Worm (Caenorhabditis elegans): ENCODE data around the gene ncx-10.

The ncx-10 gene

ce11 chrV:7971376-7971775 is 38.5 kb upstream of the ncx-10 start:
- no peak for TF ChIP-seq blmp-1 (tag; optimal IDR thresholded peaks at IDR 0.05)
- no peak for TF ChIP-seq nhr-28 (tag; optimal IDR thresholded peaks at IDR 0.05)
- TF ChIP-seq nhr-76 (tag; optimal IDR thresholded peaks at IDR 0.05) = no peak
- TF ChIP-seq nhr-237 (tag; optimal IDR thresholded peaks at IDR 0.05) = no peak
- no peak for TF ChIP-seq lin-32 (GFP tag; optimal IDR thresholded peaks at IDR 0.05)
- no peak for TF ChIP-seq zip-8 (tag; optimal IDR thresholded peaks at IDR 0.05)
- no peak for TF ChIP-seq mls-2 (tag; optimal IDR thresholded peaks at IDR 0.05)
- TF ChIP-seq drap-1 (GFP tag; optimal IDR thresholded peaks at IDR 0.05) = no peak
- TF ChIP-seq sem-2 (GFP tag; optimal IDR thresholded peaks at IDR 0.05) = no peak
- no peak for TF ChIP-seq ztf-11 (tag; optimal IDR thresholded peaks at IDR 0.05)
- no peak for TF ChIP-seq unc-120 (tag; optimal IDR thresholded peaks at IDR 0.05; ENCODE audit: poor library complexity, severe bottlenecking)
- no peak for TF ChIP-seq hlh-1 (tag; optimal IDR thresholded peaks at IDR 0.05)
- TF ChIP-seq M03D4.4 (tag; optimal IDR thresholded peaks at IDR 0.05) = no peak
- TF ChIP-seq ceh-43 (GFP tag; optimal IDR thresholded peaks at IDR 0.05) = no peak
- TF ChIP-seq ceh-39 (tag; optimal IDR thresholded peaks at IDR 0.05) = no peak
- no peak for TF ChIP-seq ham-2 (GFP tag; optimal IDR thresholded peaks at IDR 0.05)
- TF ChIP-seq elt-1 (tag; optimal IDR thresholded peaks at IDR 0.05; ENCODE audit: borderline replicate concordance, insufficient read depth) = no peak

- TF ChIP-seq ham-2 (GFP tag; optimal IDR thresholded peaks at IDR 0.05) = no peak
- TF ChIP-seq bed-3 (GFP tag; optimal IDR thresholded peaks at IDR 0.05) = no peak
- TF ChIP-seq ceh-43 (GFP tag; optimal IDR thresholded peaks at IDR 0.05) = no peak
- no peak for TF ChIP-seq zip-8 (tag; optimal IDR thresholded peaks at IDR 0.05)
- TF ChIP-seq lin-13 (tag; optimal IDR thresholded peaks at IDR 0.05) = no peak
- TF ChIP-seq sptf-1 (tag; optimal IDR thresholded peaks at IDR 0.05) = no peak
- no peak for TF ChIP-seq elt-1 (tag; optimal IDR thresholded peaks at IDR 0.05; ENCODE audit: borderline replicate concordance, insufficient read depth)
- no peak for TF ChIP-seq nhr-237 (tag; optimal IDR thresholded peaks at IDR 0.05)
- TF ChIP-seq nhr-28 (tag; optimal IDR thresholded peaks at IDR 0.05) = no peak
- no peak for TF ChIP-seq cnd-1 (tag; optimal IDR thresholded peaks at IDR 0.05)
- TF ChIP-seq mab-5 (tag; optimal IDR thresholded peaks at IDR 0.05) = no peak
- no peak for TF ChIP-seq ceh-39 (tag; optimal IDR thresholded peaks at IDR 0.05)
- TF ChIP-seq blmp-1 (tag; optimal IDR thresholded peaks at IDR 0.05) = no peak
- TF ChIP-seq tbx-8 (GFP tag; optimal IDR thresholded peaks at IDR 0.05) = no peak
- TF ChIP-seq hlh-1 (tag; optimal IDR thresholded peaks at IDR 0.05) = no peak
- TF ChIP-seq flh-1 (GFP tag; optimal IDR thresholded peaks at IDR 0.05) = no peak
- TF ChIP-seq unc-62 (GFP tag; optimal IDR thresholded peaks at IDR 0.05) = no peak
- no peak for TF ChIP-seq ztf-11 (tag; optimal IDR thresholded peaks at IDR 0.05)
These were observed 37.6 kb upstream of the ncx-10 start for ce11 chrV:7970519-7970918.

- no peak for TF ChIP-seq drap-1 (GFP tag; optimal IDR thresholded peaks at IDR 0.05)
- TF ChIP-seq unc-39 (tag; optimal IDR thresholded peaks at IDR 0.05) = no peak
- TF ChIP-seq cnd-1 (tag; optimal IDR thresholded peaks at IDR 0.05) = no peak
- TF ChIP-seq nhr-237 (tag; optimal IDR thresholded peaks at IDR 0.05) = no peak
- no peak for TF ChIP-seq ceh-83 (GFP tag; optimal IDR thresholded peaks at IDR 0.05)
- TF ChIP-seq ham-2 (GFP tag; optimal IDR thresholded peaks at IDR 0.05) = no peak
- TF ChIP-seq lin-32 (GFP tag; optimal IDR thresholded peaks at IDR 0.05) = no peak
- TF ChIP-seq ces-1 (GFP tag; optimal IDR thresholded peaks at IDR 0.05) = no peak
- no peak for TF ChIP-seq unc-120 (tag; optimal IDR thresholded peaks at IDR 0.05; ENCODE audit: poor library complexity, severe bottlenecking)
- no peak for TF ChIP-seq nhr-28 (tag; optimal IDR thresholded peaks at IDR 0.05)
- TF ChIP-seq pha-4 (tag; optimal IDR thresholded peaks at IDR 0.05) = no peak
- TF ChIP-seq nhr-12 (tag; optimal IDR thresholded peaks at IDR 0.05) = no peak
- TF ChIP-seq ztf-11 (tag; optimal IDR thresholded peaks at IDR 0.05) = no peak
- no peak for TF ChIP-seq lsy-2 (tag; optimal IDR thresholded peaks at IDR 0.05)
These were observed 36.2 kb upstream of the ncx-10 start, which contains the start of gene che-7 for ce11 chrV:7969107-7969506. TSS of gene che-7 (minus strand) at chrV:7969207.

ce11 chrV:7964429-7964828 is 31.5 kb upstream of the ncx-10 start:
- TF ChIP-seq mep-1 (tag; optimal IDR thresholded peaks at IDR 0.05) (no peak), pha-4 (tag; optimal IDR thresholded peaks at IDR 0.05) (no peak), ceh-39 (tag; optimal IDR thresholded peaks at IDR 0.05) (no peak), sptf-1 (tag; optimal IDR thresholded peaks at IDR 0.05) (no peak), tbx-8 (GFP tag; optimal IDR thresholded peaks at IDR 0.05) (no peak), flh-1 (GFP tag; optimal IDR thresholded peaks at IDR 0.05) (no peak), M03D4.4 (tag; optimal IDR thresholded peaks at IDR 0.05) (no peak), zip-8 (tag; optimal IDR thresholded peaks at IDR 0.05) (no peak), ces-1 (GFP tag; optimal IDR thresholded peaks at IDR 0.05) (no peak)
